Worm (Caenorhabditis elegans) whole organism, mixed stage, embryonic: ENCODE data around the gene C11D2.7.

ENCODE experiments used
- M03D4.4 ChIP-seq: sonication (generic microtip); optimal IDR thresholded peaks from 2 replicates; lab custom pipeline; 2017; ENCODE audit warnings: mild to moderate bottlenecking, missing genetic modification characterization, missing compliant biosample characterization
- bed-3 ChIP-seq: fragments of 200-800 bp; sonication (Bioruptor generic); optimal IDR thresholded peaks from 3 replicates; lab custom pipeline; 2018; ENCODE audit warnings: mild to moderate bottlenecking, missing genetic modification characterization, moderate library complexity, missing compliant biosample characterization
- blmp-1 ChIP-seq: fragments of 150-350 bp; optimal IDR thresholded peaks from 2 replicates; lab custom pipeline; 2014; ENCODE audit warnings: missing biosample characterization, missing genetic modification characterization
- ceh-39 ChIP-seq: fragments of 150-350 bp; optimal IDR thresholded peaks from 2 replicates; lab custom pipeline; 2014; ENCODE audit warnings: missing biosample characterization, missing genetic modification characterization
- ceh-43 ChIP-seq: fragments of 200-800 bp; sonication (Bioruptor generic); optimal IDR thresholded peaks from 2 replicates; lab custom pipeline; 2018; ENCODE audit warnings: mild to moderate bottlenecking, missing genetic modification characterization, moderate library complexity, missing compliant biosample characterization
- ceh-83 ChIP-seq: fragments of 200-800 bp; sonication (Bioruptor generic); optimal IDR thresholded peaks from 2 replicates; lab custom pipeline; 2018; ENCODE audit warnings: mild to moderate bottlenecking, missing genetic modification characterization, missing compliant biosample characterization
- cnd-1 ChIP-seq: fragments of 200-800 bp; sonication (Bioruptor generic); optimal IDR thresholded peaks from 2 replicates; lab custom pipeline; 2018; ENCODE audit warnings: mild to moderate bottlenecking, missing genetic modification characterization, missing compliant biosample characterization
- flh-1 ChIP-seq: fragments of 200-800 bp; sonication (Bioruptor generic); optimal IDR thresholded peaks from 2 replicates; lab custom pipeline; 2018; ENCODE audit warnings: mild to moderate bottlenecking, missing genetic modification characterization, moderate library complexity, missing compliant biosample characterization
- ham-2 ChIP-seq: fragments of 200-800 bp; sonication (Bioruptor generic); optimal IDR thresholded peaks from 2 replicates; lab custom pipeline; 2018; ENCODE audit warnings: mild to moderate bottlenecking, missing genetic modification characterization, missing compliant biosample characterization
- hlh-1 ChIP-seq: fragments of 150-350 bp; optimal IDR thresholded peaks from 2 replicates; lab custom pipeline; 2014; ENCODE audit warnings: missing biosample characterization, missing genetic modification reagents, missing genetic modification characterization
- lin-13 ChIP-seq: fragments of 150-350 bp; optimal IDR thresholded peaks from 2 replicates; lab custom pipeline; 2014; ENCODE audit warnings: missing biosample characterization, missing genetic modification characterization
- lin-32 ChIP-seq: fragments of 200-800 bp; sonication (Bioruptor generic); optimal IDR thresholded peaks from 2 replicates; lab custom pipeline; 2018; ENCODE audit warnings: mild to moderate bottlenecking, missing genetic modification characterization, missing compliant biosample characterization
- lsy-2 ChIP-seq: fragments of 150-350 bp; optimal IDR thresholded peaks from 2 replicates; lab custom pipeline; 2014; ENCODE audit warnings: missing biosample characterization, missing genetic modification characterization
- mab-5 ChIP-seq: fragments of 150-350 bp; optimal IDR thresholded peaks from 2 replicates; lab custom pipeline; 2014; ENCODE audit warnings: missing biosample characterization, missing genetic modification characterization
- mep-1 ChIP-seq: fragments of 150-350 bp; optimal IDR thresholded peaks from 2 replicates; lab custom pipeline; 2017; ENCODE audit warnings: missing biosample characterization, missing genetic modification reagents, missing genetic modification characterization, inconsistent platforms
- nhr-2 ChIP-seq: fragments of 150-350 bp; optimal IDR thresholded peaks from 2 replicates; lab custom pipeline; 2014; ENCODE audit warnings: missing biosample characterization, missing genetic modification characterization
- nhr-237 ChIP-seq: fragments of 150-350 bp; optimal IDR thresholded peaks from 2 replicates; lab custom pipeline; 2014; ENCODE audit warnings: missing biosample characterization, missing genetic modification characterization
- nhr-28 ChIP-seq: fragments of 150-350 bp; optimal IDR thresholded peaks from 2 replicates; lab custom pipeline; 2014; ENCODE audit warnings: missing biosample characterization, missing genetic modification characterization
- nhr-76 ChIP-seq: sonication (generic microtip); optimal IDR thresholded peaks from 2 replicates; lab custom pipeline; 2017; ENCODE audit warnings: missing biosample characterization, missing genetic modification characterization
- pha-4 ChIP-seq: fragments of 150-350 bp; optimal IDR thresholded peaks from 2 replicates; lab custom pipeline; 2018; ENCODE audit warnings: missing biosample characterization, missing genetic modification reagents, missing genetic modification characterization
- sem-2 ChIP-seq: fragments of 200-800 bp; sonication (Bioruptor generic); optimal IDR thresholded peaks from 2 replicates; lab custom pipeline; 2018; ENCODE audit warnings: mild to moderate bottlenecking, missing genetic modification characterization, missing compliant biosample characterization
- snpc-4 ChIP-seq: fragments of 150-350 bp; optimal IDR thresholded peaks from 2 replicates; lab custom pipeline; 2014; ENCODE audit warnings: missing biosample characterization, missing genetic modification characterization
- sptf-1 ChIP-seq: sonication (generic microtip); optimal IDR thresholded peaks from 2 replicates; lab custom pipeline; 2017; ENCODE audit warnings: mild to moderate bottlenecking, missing genetic modification characterization, moderate library complexity, missing compliant biosample characterization
- tbx-8 ChIP-seq: fragments of 200-800 bp; sonication (Bioruptor generic); optimal IDR thresholded peaks from 2 replicates; lab custom pipeline; 2018; ENCODE audit warnings: mild to moderate bottlenecking, missing genetic modification characterization, moderate library complexity, missing compliant biosample characterization
- unc-39 ChIP-seq: fragments of 150-350 bp; optimal IDR thresholded peaks from 2 replicates; lab custom pipeline; 2014; ENCODE audit warnings: missing biosample characterization, missing genetic modification characterization
- unc-62 ChIP-seq: fragments of 150-350 bp; optimal IDR thresholded peaks from 2 replicates; lab custom pipeline; 2014; ENCODE audit warnings: missing biosample characterization, missing genetic modification reagents, missing genetic modification characterization
- zip-8 ChIP-seq: fragments of 150-350 bp; optimal IDR thresholded peaks from 2 replicates; lab custom pipeline; 2014; ENCODE audit warnings: missing biosample characterization, missing genetic modification characterization
- ztf-11 ChIP-seq: fragments of 150-350 bp; optimal IDR thresholded peaks from 2 replicates; lab custom pipeline; 2014; ENCODE audit warnings: missing biosample characterization, missing genetic modification characterization

Gene C11D2.7

ce11 chrIV:6155296-6155695, at the start of gene C11D2.7:
C11D2.7 (minus strand) TSS chrIV:6155396.
- no peak for TF ChIP-seq sptf-1 (tag; lab: Kevin White, UChicago)
- no peak for TF ChIP-seq hlh-1 (tag; lab: Kevin White, UChicago)
- TF ChIP-seq flh-1 (GFP tag; lab: Kevin White, UChicago): no peak
- no peak for TF ChIP-seq nhr-237 (tag; lab: Kevin White, UChicago)
- TF ChIP-seq mab-5 (tag; lab: Kevin White, UChicago): no peak

ce11 chrIV:6201769-6202168, 46.6 kb upstream of the C11D2.7 start, which contains the start of gene tkr-2:
tkr-2 (plus strand) TSS chrIV:6202069.
- TF ChIP-seq nhr-237 (tag; lab: Kevin White, UChicago) (no peak), blmp-1 (tag; lab: Kevin White, UChicago) (no peak), bed-3 (GFP tag; lab: Kevin White, UChicago) (no peak), mab-5 (tag; lab: Kevin White, UChicago) (no peak), nhr-28 (tag; lab: Kevin White, UChicago) (no peak), flh-1 (GFP tag; lab: Kevin White, UChicago) (no peak), ham-2 (GFP tag; lab: Kevin White, UChicago) (no peak), unc-39 (tag; lab: Kevin White, UChicago) (no peak), mep-1 (no peak), cnd-1 (tag; lab: Kevin White, UChicago) (no peak), ceh-83 (GFP tag; lab: Kevin White, UChicago) (no peak), zip-8 (tag; lab: Kevin White, UChicago) (no peak)

ce11 chrIV:6200249-6200648, 45.1 kb upstream of the C11D2.7 start:
- no peak for TF ChIP-seq snpc-4 (tag; lab: Kevin White, UChicago)
- TF ChIP-seq sem-2 (GFP tag; lab: Kevin White, UChicago): no peak
- TF ChIP-seq ceh-43 (GFP tag; lab: Kevin White, UChicago): no peak
- no peak for TF ChIP-seq unc-62 (GFP tag; lab: Kevin White, UChicago)
- no peak for TF ChIP-seq tbx-8 (GFP tag; lab: Kevin White, UChicago)
- no peak for TF ChIP-seq lin-32 (GFP tag; lab: Kevin White, UChicago)
- TF ChIP-seq cnd-1 (tag; lab: Kevin White, UChicago): no peak
- no peak for TF ChIP-seq ztf-11 (tag; lab: Kevin White, UChicago)
- no peak for TF ChIP-seq nhr-76
- TF ChIP-seq nhr-2 (tag; lab: Kevin White, UChicago): no peak
- no peak for TF ChIP-seq pha-4 (tag; lab: Kevin White, UChicago)
- no peak for TF ChIP-seq nhr-237 (tag; lab: Kevin White, UChicago)
- no peak for TF ChIP-seq sptf-1 (tag; lab: Kevin White, UChicago)
- no peak for TF ChIP-seq lsy-2
- no peak for TF ChIP-seq hlh-1 (tag; lab: Kevin White, UChicago)
- no peak for TF ChIP-seq nhr-28 (tag; lab: Kevin White, UChicago)
- no peak for TF ChIP-seq mab-5 (tag; lab: Kevin White, UChicago)

- TF ChIP-seq lin-13 (tag; lab: Kevin White, UChicago) (no peak), M03D4.4 (tag; lab: Kevin White, UChicago) (no peak), hlh-1 (tag; lab: Kevin White, UChicago) (no peak), lin-32 (GFP tag; lab: Kevin White, UChicago) (no peak), cnd-1 (tag; lab: Kevin White, UChicago) (no peak), ceh-39 (tag; lab: Kevin White, UChicago) (no peak), flh-1 (GFP tag; lab: Kevin White, UChicago) (no peak), nhr-237 (tag; lab: Kevin White, UChicago) (no peak)
Measured at ce11 chrIV:6187160-6187559, 32.0 kb upstream of the C11D2.7 start.

- no peak for TF ChIP-seq mab-5 (tag; lab: Kevin White, UChicago)
Measured at ce11 chrIV:6185578-6185977, 30.4 kb upstream of the C11D2.7 start, which contains the start of gene asp-9. asp-9 (plus strand) TSS chrIV:6185889.

- TF ChIP-seq lin-32 (GFP tag; lab: Kevin White, UChicago): no peak
Measured at ce11 chrIV:6183757-6184156, 28.6 kb upstream of the C11D2.7 start, which contains the start of gene unc-77. unc-77 (minus strand) TSS chrIV:6183857.
